Worm (Caenorhabditis elegans): Measurements from ENCODE around the gene nhr-10.

- TF ChIP-seq ama-1 (optimal IDR thresholded peaks at IDR 0.05) (no peak), ama-1 (GFP tag; optimal IDR thresholded peaks at IDR 0.05) (no peak), ceh-58 (GFP tag; IDR thresholded peaks at IDR 0.05) (no peak), pha-4 (tag; optimal IDR thresholded peaks at IDR 0.05) (no peak)
These were observed 7.6 kb upstream of the nhr-10 start, which contains the start of the genes B0280.9 and rpia-1 for ce11 chrIII:7122860-7123259.

Measured in whole organism, young adult.